Fruit fly (Drosophila melanogaster): ENCODE measurements around the gene CG8475.
A peak's percentile ranks its signal among the peaks of the same experiment; 100 is the strongest.

The CG8475 gene

DNA sequence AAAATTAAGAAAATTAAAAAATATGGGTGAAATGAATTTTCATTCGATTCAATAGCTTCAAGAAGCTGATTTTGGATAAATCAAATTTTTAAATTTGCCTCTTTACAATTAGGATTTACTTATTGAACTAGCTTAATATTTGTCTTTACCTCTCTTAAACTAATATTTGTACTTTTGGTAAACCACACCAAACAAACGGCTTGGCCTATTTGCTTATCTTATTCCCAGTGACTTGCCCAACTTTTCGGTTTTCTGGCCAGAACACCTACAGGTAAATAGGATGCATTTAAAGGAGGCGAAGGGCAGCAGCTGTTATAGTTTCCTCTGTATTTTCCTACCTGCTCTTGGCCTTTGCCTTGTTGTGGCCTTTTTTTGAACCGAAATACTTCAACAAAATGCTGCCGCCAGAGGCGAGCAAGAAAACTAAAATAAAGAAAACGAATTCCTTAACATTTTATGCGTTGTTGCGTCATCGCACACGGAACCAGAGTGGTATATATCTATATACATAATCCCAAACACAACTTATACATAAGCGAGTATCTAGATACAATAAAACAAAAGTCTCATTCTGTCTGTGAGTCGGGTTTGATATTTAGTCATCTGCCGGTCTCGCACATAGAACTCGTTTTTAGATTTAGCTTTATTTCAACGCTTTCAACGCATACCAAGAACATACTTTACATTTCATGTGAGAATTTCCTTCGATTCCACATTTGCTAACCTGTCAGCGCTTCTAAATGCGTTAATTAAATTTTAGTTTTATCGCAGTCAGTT lies 30.7 kb downstream of the CG8475 start:
- TF ChIP-seq CG11762 (GFP tag; optimal IDR thresholded peaks at IDR 0.05; ENCODE audit: insufficient read depth), result no peak
- no peak for TF ChIP-seq CG3032 (tag; optimal IDR thresholded peaks at IDR 0.05)
- TF ChIP-seq CG6276 (GFP tag; optimal IDR thresholded peaks at IDR 0.05), result no peak
- TF ChIP-seq Hr39 (GFP tag; optimal IDR thresholded peaks at IDR 0.05), result no peak
- TF ChIP-seq Eip75B (GFP tag; optimal IDR thresholded peaks at IDR 0.05), result no peak
- peak; percentile 57 for TF ChIP-seq fkh (GFP tag; optimal IDR thresholded peaks at IDR 0.05)
- TF ChIP-seq Eip78C (GFP tag), result peak; percentile 2
- no peak for TF ChIP-seq CG11294 (GFP tag; IDR thresholded peaks at IDR 0.05)

DNA sequence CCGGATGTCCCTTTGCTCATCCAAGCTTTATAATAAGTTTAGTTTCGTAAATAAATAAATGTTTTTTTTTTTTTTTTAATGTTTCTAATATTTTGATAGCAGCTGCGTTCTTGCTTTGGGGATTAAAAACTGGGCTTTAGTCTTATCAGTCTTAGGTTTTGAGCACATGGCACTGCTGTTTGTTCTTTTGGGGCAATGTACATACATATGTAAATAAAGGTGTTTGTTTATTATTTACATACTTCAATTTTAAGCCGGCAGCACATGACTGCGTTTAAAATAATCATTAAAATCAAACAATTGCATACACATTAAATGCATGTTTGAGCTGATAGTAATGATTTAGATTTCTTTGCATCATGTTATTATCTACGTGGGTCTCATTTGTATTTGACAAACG lies 32.5 kb downstream of the CG8475 start:
- no peak for TF ChIP-seq pdm3 (GFP tag; optimal IDR thresholded peaks at IDR 0.05)
- peak; percentile 49 for TF ChIP-seq vri (GFP tag; optimal IDR thresholded peaks at IDR 0.05)
- TF ChIP-seq esn (GFP tag; optimal IDR thresholded peaks at IDR 0.05), result peak; percentile 43
- no peak for TF ChIP-seq CG6276 (GFP tag; optimal IDR thresholded peaks at IDR 0.05)
- TF ChIP-seq fkh (GFP tag; optimal IDR thresholded peaks at IDR 0.05), result peak; percentile 63
- peak; percentile 32 for TF ChIP-seq Met (GFP tag; optimal IDR thresholded peaks at IDR 0.05)
- peak; percentile 43 for TF ChIP-seq Sox102F (GFP tag; optimal IDR thresholded peaks at IDR 0.05)
- TF ChIP-seq cyc (GFP tag; optimal IDR thresholded peaks at IDR 0.05), result no peak
- TF ChIP-seq Blimp-1 (GFP tag; optimal IDR thresholded peaks at IDR 0.05), result peak; percentile 11
- TF ChIP-seq Smox (GFP tag; optimal IDR thresholded peaks at IDR 0.05), result peak; percentile 45
- peak; percentile 64 for TF ChIP-seq svp (GFP tag)
- TF ChIP-seq CG8632 (GFP tag; optimal IDR thresholded peaks at IDR 0.05), result no peak

DNA sequence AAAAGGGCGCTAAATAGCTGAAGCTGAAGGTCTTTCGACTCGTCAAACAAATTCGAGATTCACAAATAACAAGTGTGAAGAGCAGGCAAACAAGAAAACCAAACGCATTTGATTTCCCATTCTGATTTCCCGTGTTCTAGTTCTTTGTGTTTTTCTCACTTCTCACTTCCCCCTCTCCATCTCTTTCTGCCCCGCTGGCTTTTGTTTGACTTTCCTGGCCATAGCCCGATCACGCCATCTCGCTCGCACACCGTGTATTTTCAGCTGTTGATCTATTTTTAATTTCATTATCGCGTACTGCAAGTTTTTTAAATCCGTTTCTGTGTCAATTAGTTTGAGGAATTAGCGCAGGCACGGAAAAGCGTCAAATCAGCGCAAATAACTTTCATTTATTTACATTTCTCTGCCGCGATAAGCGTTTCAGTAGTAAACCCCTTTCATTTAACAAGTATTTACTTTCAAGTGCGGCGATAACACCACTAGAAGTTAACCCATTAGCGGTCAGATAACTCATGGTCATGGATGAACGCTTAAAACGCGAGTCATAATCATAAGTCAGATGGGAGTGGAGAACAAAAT lies 33.0 kb downstream of the CG8475 start:
- no peak for TF ChIP-seq esn (GFP tag; optimal IDR thresholded peaks at IDR 0.05)
- no peak for TF ChIP-seq CG6163 (GFP tag; IDR thresholded peaks at IDR 0.05)
- TF ChIP-seq vri (GFP tag; optimal IDR thresholded peaks at IDR 0.05), result no peak
- TF ChIP-seq eg (GFP tag; IDR thresholded peaks at IDR 0.05), result 0 out of 3 replicates have a peak, but pooled peaks have one; percentile 30
- peak; percentile 30 for TF ChIP-seq Sox14 (GFP tag; optimal IDR thresholded peaks at IDR 0.05)
- TF ChIP-seq CG16779 (tag; optimal IDR thresholded peaks at IDR 0.05), result peak; percentile 1
- peak; percentile 93 for TF ChIP-seq fkh (GFP tag; optimal IDR thresholded peaks at IDR 0.05)
- no peak for TF ChIP-seq Gug (GFP tag; IDR thresholded peaks at IDR 0.05)

DNA sequence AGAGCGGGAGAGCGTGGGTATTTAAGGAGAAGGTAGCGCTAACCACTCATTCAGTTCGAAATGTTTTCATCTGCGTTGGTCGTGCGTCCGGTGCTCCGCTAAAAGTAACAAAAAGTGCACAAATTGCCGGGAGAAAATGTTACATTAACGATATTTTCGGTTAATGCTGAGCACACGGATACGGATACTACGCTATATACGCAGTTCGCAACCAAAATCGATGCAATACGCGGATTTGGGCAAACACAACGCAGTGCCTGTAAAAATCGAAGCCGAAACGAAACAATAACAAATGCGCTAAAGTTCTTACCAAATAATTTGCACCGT lies 33.7 kb downstream of the CG8475 start, which contains the start of gene Piezo:
Gene Piezo, plus strand, starts transcription at position 49 of the 327 bp plus-strand sequence.
- no peak for TF ChIP-seq CG1621 (tag; optimal IDR thresholded peaks at IDR 0.05)
- TF ChIP-seq CG6808 (GFP tag; optimal IDR thresholded peaks at IDR 0.05), result peak; percentile 50
- peak; percentile 20 for TF ChIP-seq CG3919 (GFP tag; optimal IDR thresholded peaks at IDR 0.05)
- no peak for TF ChIP-seq CG6854 (GFP tag; optimal IDR thresholded peaks at IDR 0.05)

DNA sequence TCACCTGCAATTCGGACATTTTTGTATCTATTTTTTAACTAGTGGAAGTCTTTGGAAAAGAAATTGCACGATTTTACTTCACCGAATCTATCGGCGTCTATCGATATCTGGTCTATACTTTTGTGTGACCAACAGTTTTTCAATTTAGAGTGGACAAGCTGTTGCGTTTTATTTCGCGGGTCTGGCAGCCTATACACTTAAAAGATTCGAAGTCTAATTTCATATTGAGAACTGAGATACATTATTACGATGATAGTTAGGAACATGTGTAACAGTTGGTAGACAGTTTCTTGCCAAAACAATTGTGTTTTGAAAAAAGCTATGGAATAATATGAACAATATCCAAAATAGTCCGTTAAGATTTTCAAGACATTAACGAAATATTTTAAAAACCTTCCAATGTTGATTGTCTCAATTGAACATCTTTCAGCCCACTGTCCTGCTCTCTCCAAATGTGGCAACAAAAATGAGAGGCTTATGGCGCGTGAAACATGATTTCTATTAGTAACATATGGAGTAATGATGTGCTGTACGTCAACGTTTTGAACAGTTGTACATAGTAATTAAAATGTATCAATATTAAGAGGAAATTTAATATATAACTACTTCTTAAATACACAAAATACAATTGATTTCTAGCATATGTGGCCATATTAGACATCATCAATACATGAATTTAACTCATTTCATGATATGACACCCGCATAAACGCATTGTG lies 34.3 kb downstream of the CG8475 start, which contains the start of gene Acbp1:
Gene Acbp1, minus strand, starts transcription at position 146 of the 718 bp plus-strand sequence.
- TF ChIP-seq CG11762 (GFP tag; optimal IDR thresholded peaks at IDR 0.05; ENCODE audit: insufficient read depth) (peak; percentile 90), eg (GFP tag; IDR thresholded peaks at IDR 0.05) (peak; percentile 97), achi (GFP tag; optimal IDR thresholded peaks at IDR 0.05) (peak; percentile 94), Eip93F (GFP tag; optimal IDR thresholded peaks at IDR 0.05) (peak; percentile 96), Sox15 (GFP tag; optimal IDR thresholded peaks at IDR 0.05) (peak; percentile 89), pdm3 (GFP tag; optimal IDR thresholded peaks at IDR 0.05) (peak; percentile 94), vri (GFP tag; optimal IDR thresholded peaks at IDR 0.05) (peak; percentile 91), CG6792 (GFP tag; optimal IDR thresholded peaks at IDR 0.05) (peak; percentile 96), ss (GFP tag; optimal IDR thresholded peaks at IDR 0.05) (peak; percentile 97 to 98), CG8632 (GFP tag; optimal IDR thresholded peaks at IDR 0.05) (peak; percentile 97), acj6 (GFP tag; optimal IDR thresholded peaks at IDR 0.05) (peak; percentile 94), CG7368 (GFP tag; optimal IDR thresholded peaks at IDR 0.05) (peak; percentile 94), CG9139 (GFP tag; optimal IDR thresholded peaks at IDR 0.05) (peak; percentile 95), salr (GFP tag; optimal IDR thresholded peaks at IDR 0.05) (peak; percentile 75 to 93), Ets21C (GFP tag; optimal IDR thresholded peaks at IDR 0.05) (peak; percentile 93), CG34406 (GFP tag; optimal IDR thresholded peaks at IDR 0.05) (peak; percentile 97), Met (GFP tag; optimal IDR thresholded peaks at IDR 0.05) (peak; percentile 95), Gug (GFP tag; IDR thresholded peaks at IDR 0.05) (peak; percentile 91), topi (GFP tag; optimal IDR thresholded peaks at IDR 0.05) (peak; percentile 94), net (GFP tag; optimal IDR thresholded peaks at IDR 0.05) (peak; percentile 98), CG16779 (tag; optimal IDR thresholded peaks at IDR 0.05) (peak; percentile 97)

All from whole organism, prepupa.